Fruit fly (Drosophila melanogaster): ENCODE measurements around the gene CG17834.
A peak's percentile ranks its signal among the peaks of the same experiment; 100 is the strongest.

The CG17834 gene

dm6 chr2L:8572900-8573299 is 44.0 kb downstream of the CG17834 start (continued):
- TF ChIP-seq shn (GFP tag; optimal IDR thresholded peaks at IDR 0.05) (no peak), CG18599 (GFP tag; optimal IDR thresholded peaks at IDR 0.05) (peak; percentile 74), CG18476 (GFP tag; optimal IDR thresholded peaks at IDR 0.05) (peak; percentile 45), B-H1 (GFP tag; IDR thresholded peaks at IDR 0.05) (no peak), CG12219 (GFP tag; optimal IDR thresholded peaks at IDR 0.05) (no peak), tgo (GFP tag; IDR thresholded peaks at IDR 0.05) (no peak), NC2β (GFP tag; optimal IDR thresholded peaks at IDR 0.05) (peak; percentile 20), CG4707 (GFP tag; optimal IDR thresholded peaks at IDR 0.05) (no peak), pzg (GFP tag; optimal IDR thresholded peaks at IDR 0.05) (no peak), twi (tag; optimal IDR thresholded peaks at IDR 0.05) (no peak), Abd-B (GFP tag; optimal IDR thresholded peaks at IDR 0.05) (no peak), CG8944 (GFP tag; optimal IDR thresholded peaks at IDR 0.05) (no peak), CG13296 (GFP tag; optimal IDR thresholded peaks at IDR 0.05) (peak; percentile 34), Camta (GFP tag; optimal IDR thresholded peaks at IDR 0.05) (peak; percentile 17), CG8478 (optimal IDR thresholded peaks at IDR 0.05) (no peak), CG13624 (GFP tag; optimal IDR thresholded peaks at IDR 0.05) (peak; percentile 52), Vsx1 (GFP tag; optimal IDR thresholded peaks at IDR 0.05) (no peak), CG3163 (GFP tag; optimal IDR thresholded peaks at IDR 0.05) (no peak), CG4730 (GFP tag; IDR thresholded peaks at IDR 0.05) (no peak), CG18764 (GFP tag; optimal IDR thresholded peaks at IDR 0.05) (no peak), croc (GFP tag; conservative IDR thresholded peaks at IDR 0.05) (no peak), CG14667 (GFP tag; IDR thresholded peaks at IDR 0.05) (no peak), her (GFP tag; optimal IDR thresholded peaks at IDR 0.05) (peak; percentile 19), Gsc (GFP tag; IDR thresholded peaks at IDR 0.05) (no peak), CG17359 (tag; optimal IDR thresholded peaks at IDR 0.05) (peak; percentile 47), Meics (GFP tag; optimal IDR thresholded peaks at IDR 0.05) (peak; percentile 52), HHEX (GFP tag; optimal IDR thresholded peaks at IDR 0.05) (no peak), Taf1 (GFP tag; IDR thresholded peaks at IDR 0.05) (no peak), CG42726 (GFP tag; IDR thresholded peaks at IDR 0.05; ENCODE audit: partially characterized antibody) (no peak), MBD-R2 (GFP tag; IDR thresholded peaks at IDR 0.05) (peak; percentile 37; the same call in 1 of the 2 replicates), Dad (GFP tag; optimal IDR thresholded peaks at IDR 0.05) (no peak), oc (tag; optimal IDR thresholded peaks at IDR 0.05) (peak; percentile 20), CG8359 (GFP tag; optimal IDR thresholded peaks at IDR 0.05; ENCODE audit: borderline replicate concordance) (no peak), CG10543 (GFP tag; optimal IDR thresholded peaks at IDR 0.05) (peak; percentile 31), hkb (optimal IDR thresholded peaks at IDR 0.05) (no peak), hkb (GFP tag; IDR thresholded peaks at IDR 0.05) (peak; percentile 66), CG3407 (GFP tag; optimal IDR thresholded peaks at IDR 0.05) (peak; percentile 0), dysf (GFP tag; IDR thresholded peaks at IDR 0.05) (peak; percentile 56; the same call in 2 of the 3 replicates), CG34224 (GFP tag; IDR thresholded peaks at IDR 0.05; ENCODE audit: partially characterized antibody) (no peak), D (optimal IDR thresholded peaks at IDR 0.05) (no peak), D (GFP tag; optimal IDR thresholded peaks at IDR 0.05) (peak; percentile 34), CG13287 (GFP tag; IDR thresholded peaks at IDR 0.05; ENCODE audit: partially characterized antibody) (no peak), Hr3 (GFP tag; optimal IDR thresholded peaks at IDR 0.05) (peak; percentile 15), kah (GFP tag; optimal IDR thresholded peaks at IDR 0.05) (no peak), bsh (GFP tag; optimal IDR thresholded peaks at IDR 0.05) (peak; percentile 13 to 61), CG10147 (GFP tag; optimal IDR thresholded peaks at IDR 0.05) (no peak), CG6854 (GFP tag; optimal IDR thresholded peaks at IDR 0.05) (peak; percentile 42), CG8281 (tag; optimal IDR thresholded peaks at IDR 0.05) (no peak), Side (GFP tag; optimal IDR thresholded peaks at IDR 0.05) (peak; percentile 41), CG1792 (GFP tag; optimal IDR thresholded peaks at IDR 0.05) (no peak), pnt (GFP tag; optimal IDR thresholded peaks at IDR 0.05) (peak; percentile 24), yki (optimal IDR thresholded peaks at IDR 0.05) (no peak)
